Fruit fly (Drosophila melanogaster) whole organism, embryonic: Measurements from ENCODE around the gene CG31103.

Source experiments
- Abd-B ChIP-seq: fragments of 200-800 bp; sonication (Bioruptor generic); optimal IDR thresholded peaks from 2 replicates; lab custom pipeline; 2018; ENCODE audit warnings: missing biosample characterization, mild to moderate bottlenecking, missing genetic modification characterization, moderate library complexity
- BtbVII ChIP-seq: fragments of 200-800 bp; sonication (Bioruptor generic); optimal IDR thresholded peaks from 3 replicates; lab custom pipeline; 2017; ENCODE audit warnings: missing biosample characterization, mild to moderate bottlenecking, missing genetic modification characterization
- CG10274 ChIP-seq: fragments of 200-800 bp; sonication (Bioruptor generic); optimal IDR thresholded peaks from 3 replicates; lab custom pipeline; 2017; ENCODE audit warnings: missing biosample characterization, mild to moderate bottlenecking, missing genetic modification characterization
- CG10565 ChIP-seq: fragments of 200-800 bp; sonication (Bioruptor generic); optimal IDR thresholded peaks from 3 replicates; lab custom pipeline; 2016; ENCODE audit warnings: missing biosample characterization, mild to moderate bottlenecking, missing genetic modification characterization
- CG10654 ChIP-seq: fragments of 200-800 bp; sonication (Bioruptor generic); optimal IDR thresholded peaks from 2 replicates; lab custom pipeline; 2016; ENCODE audit warnings: missing biosample characterization, missing genetic modification characterization
- CG12744 ChIP-seq: fragments of 200-800 bp; sonication (Bioruptor generic); optimal IDR thresholded peaks from 2 replicates; lab custom pipeline; 2016; ENCODE audit warnings: missing biosample characterization, missing genetic modification characterization
- CG13296 ChIP-seq: fragments of 200-800 bp; sonication (Bioruptor generic); optimal IDR thresholded peaks from 3 replicates; lab custom pipeline; 2018; ENCODE audit warnings: missing biosample characterization, mild to moderate bottlenecking, missing genetic modification characterization
- CG1603 ChIP-seq: fragments of 200-800 bp; sonication (Bioruptor generic); optimal IDR thresholded peaks from 2 replicates; lab custom pipeline; 2019; ENCODE audit warnings: missing biosample characterization, mild to moderate bottlenecking, missing genetic modification characterization, moderate library complexity
- CG16863 ChIP-seq: fragments of 200-800 bp; sonication (Bioruptor generic); optimal IDR thresholded peaks from 3 replicates; lab custom pipeline; 2016; ENCODE audit warnings: missing biosample characterization, missing genetic modification characterization
- CG17385 ChIP-seq: fragments of 200-800 bp; sonication (Bioruptor generic); optimal IDR thresholded peaks from 3 replicates; lab custom pipeline; 2018; ENCODE audit warnings: missing biosample characterization, mild to moderate bottlenecking, missing genetic modification characterization
- CG17802 ChIP-seq: fragments of 200-800 bp; sonication (Bioruptor generic); optimal IDR thresholded peaks from 2 replicates; lab custom pipeline; 2018; ENCODE audit warnings: missing biosample characterization, mild to moderate bottlenecking, missing genetic modification characterization, moderate library complexity
- CG31441 ChIP-seq: fragments of 200-800 bp; sonication (Bioruptor generic); IDR thresholded peaks from 2 replicates; pipeline ENCODE4 v1.3.6; 2022; ENCODE audit warnings: missing biosample characterization, missing genetic modification characterization
- CG32532 ChIP-seq: fragments of 200-800 bp; sonication (Bioruptor generic); IDR thresholded peaks from 2 replicates; pipeline ENCODE4 v1.3.6; 2022; ENCODE audit warnings: missing biosample characterization, missing genetic modification characterization
- CG4282 ChIP-seq: fragments of 200-800 bp; sonication (Bioruptor generic); optimal IDR thresholded peaks from 2 replicates; lab custom pipeline; 2016; ENCODE audit warnings: missing biosample characterization, missing genetic modification characterization
- CG4404 ChIP-seq: fragments of 200-800 bp; sonication (Bioruptor generic); IDR thresholded peaks from 2 replicates; pipeline ENCODE4 v1.3.6; 2022; ENCODE audit warnings: missing biosample characterization, missing genetic modification characterization
- CG4617 ChIP-seq: fragments of 200-800 bp; sonication (Bioruptor generic); optimal IDR thresholded peaks from 3 replicates; lab custom pipeline; 2016; ENCODE audit warnings: missing biosample characterization, missing genetic modification characterization, borderline replicate concordance
- CG6683 ChIP-seq: fragments of 200-800 bp; sonication (Bioruptor generic); optimal IDR thresholded peaks from 2 replicates; lab custom pipeline; 2017; ENCODE audit warnings: missing biosample characterization, mild to moderate bottlenecking, missing genetic modification characterization, missing genetic modification reagents
- CG6689 ChIP-seq: fragments of 200-800 bp; sonication (Bioruptor generic); IDR thresholded peaks from 2 replicates; pipeline ENCODE4 v1.3.6; 2022; ENCODE audit warnings: missing biosample characterization, missing genetic modification characterization
- CG7271 ChIP-seq: fragments of 200-800 bp; sonication (Bioruptor generic); optimal IDR thresholded peaks from 2 replicates; lab custom pipeline; 2018; ENCODE audit warnings: missing biosample characterization, mild to moderate bottlenecking, missing genetic modification characterization, moderate library complexity
- CG7556 ChIP-seq: fragments of 200-800 bp; sonication (Bioruptor generic); optimal IDR thresholded peaks from 2 replicates; lab custom pipeline; 2017; ENCODE audit warnings: missing biosample characterization, mild to moderate bottlenecking, missing genetic modification characterization
- CG9876 ChIP-seq: fragments of 200-800 bp; sonication (Bioruptor generic); optimal IDR thresholded peaks from 2 replicates; lab custom pipeline; 2016; ENCODE audit warnings: missing biosample characterization, missing genetic modification characterization
- CoRest ChIP-seq: fragments of 200-800 bp; sonication (Bioruptor generic); optimal IDR thresholded peaks from 3 replicates; lab custom pipeline; 2018; ENCODE audit warnings: missing biosample characterization, mild to moderate bottlenecking, missing genetic modification characterization, moderate library complexity
- D19B ChIP-seq: fragments of 200-800 bp; sonication (Bioruptor generic); optimal IDR thresholded peaks from 2 replicates; lab custom pipeline; 2017; ENCODE audit warnings: missing biosample characterization, mild to moderate bottlenecking, missing genetic modification characterization
- Gsc ChIP-seq: fragments of 200-800 bp; sonication (Bioruptor generic); IDR thresholded peaks from 2 replicates; pipeline ENCODE4 v1.3.6; 2022; ENCODE audit warnings: missing biosample characterization, missing genetic modification characterization
- Gug ChIP-seq: fragments of 200-800 bp; sonication (Bioruptor generic); IDR thresholded peaks from 4 replicates; pipeline ENCODE4 v1.3.6; 2022; ENCODE audit warnings: missing biosample characterization, missing genetic modification characterization
- Hand ChIP-seq: fragments of 200-800 bp; sonication (Bioruptor generic); optimal IDR thresholded peaks from 2 replicates; lab custom pipeline; 2017; ENCODE audit warnings: mild to moderate bottlenecking, missing biosample characterization, missing genetic modification reagents, missing genetic modification characterization
- Max ChIP-seq: fragments of 200-800 bp; sonication (Bioruptor generic); optimal IDR thresholded peaks from 2 replicates; lab custom pipeline; 2016; ENCODE audit warnings: missing biosample characterization, mild to moderate bottlenecking, missing genetic modification characterization
- Oli ChIP-seq: fragments of 200-800 bp; sonication (Bioruptor generic); optimal IDR thresholded peaks from 2 replicates; lab custom pipeline; 2018; ENCODE audit warnings: missing biosample characterization, mild to moderate bottlenecking, missing genetic modification characterization, moderate library complexity
- Sox100B ChIP-seq: fragments of 200-800 bp; sonication (Bioruptor generic); optimal IDR thresholded peaks from 3 replicates; lab custom pipeline; 2018; ENCODE audit warnings: missing biosample characterization, mild to moderate bottlenecking, missing genetic modification characterization
- TFAM ChIP-seq: fragments of 200-800 bp; sonication (Bioruptor generic); optimal IDR thresholded peaks from 2 replicates; lab custom pipeline; 2017; ENCODE audit warnings: missing biosample characterization, missing genetic modification characterization, inconsistent platforms
- Vsx1 ChIP-seq: fragments of 200-800 bp; sonication (Bioruptor generic); optimal IDR thresholded peaks from 2 replicates; lab custom pipeline; 2017; ENCODE audit warnings: missing biosample characterization, mild to moderate bottlenecking, missing genetic modification characterization, missing genetic modification reagents
- abd-A ChIP-seq: fragments of 200-800 bp; sonication (Bioruptor generic); optimal IDR thresholded peaks from 3 replicates; lab custom pipeline; 2019; ENCODE audit warnings: missing biosample characterization, mild to moderate bottlenecking, missing genetic modification characterization, moderate library complexity
- corto ChIP-seq: fragments of 200-800 bp; sonication (Bioruptor generic); optimal IDR thresholded peaks from 2 replicates; lab custom pipeline; 2016; ENCODE audit warnings: missing biosample characterization, mild to moderate bottlenecking, missing genetic modification characterization, moderate library complexity
- da ChIP-seq: fragments of 200-800 bp; sonication (Bioruptor generic); optimal IDR thresholded peaks from 2 replicates; lab custom pipeline; 2016; ENCODE audit warnings: missing biosample characterization, missing genetic modification characterization
- ewg ChIP-seq: fragments of 200-800 bp; sonication (Bioruptor generic); optimal IDR thresholded peaks from 3 replicates; lab custom pipeline; 2017; ENCODE audit warnings: mild to moderate bottlenecking, missing biosample characterization, missing genetic modification reagents, missing genetic modification characterization
- gcm ChIP-seq: fragments of 200-800 bp; sonication (Bioruptor generic); optimal IDR thresholded peaks from 2 replicates; lab custom pipeline; 2019; ENCODE audit warnings: missing biosample characterization, mild to moderate bottlenecking, missing genetic modification characterization, moderate library complexity
- grau ChIP-seq: fragments of 200-800 bp; optimal IDR thresholded peaks from 3 replicates; lab custom pipeline; 2019; ENCODE audit warnings: missing biosample characterization, mild to moderate bottlenecking, missing genetic modification characterization, moderate library complexity
- gsb-n ChIP-seq: fragments of 200-800 bp; sonication (Bioruptor generic); optimal IDR thresholded peaks from 3 replicates; lab custom pipeline; 2018; ENCODE audit warnings: missing biosample characterization, mild to moderate bottlenecking, missing genetic modification characterization
- insv ChIP-seq, 2 experiments: fragments of 200-800 bp; sonication (Bioruptor generic); optimal IDR thresholded peaks; 3 replicates each; lab custom pipeline; 2016 to 2018; ENCODE audit warnings: missing biosample characterization in 2 of 2, missing genetic modification characterization in 2 of 2
- lab ChIP-seq: fragments of 200-800 bp; sonication (Bioruptor generic); optimal IDR thresholded peaks from 3 replicates; lab custom pipeline; 2017; ENCODE audit warnings: missing biosample characterization, missing genetic modification characterization, mild to moderate bottlenecking, moderate library complexity, missing genetic modification reagents
- p53 ChIP-seq: fragments of 200-800 bp; sonication (Bioruptor generic); optimal IDR thresholded peaks from 2 replicates; lab custom pipeline; 2016; ENCODE audit warnings: missing biosample characterization, missing genetic modification characterization
- ranshi ChIP-seq: fragments of 200-800 bp; sonication (Bioruptor generic); IDR thresholded peaks from 2 replicates; pipeline ENCODE4 v1.3.6; 2022; ENCODE audit warnings: missing biosample characterization, missing genetic modification characterization
- sc ChIP-seq, 3 experiments: fragments of >200 bp in 2 of 3; fragments of 200-800 bp in 1 of 3; sonication (Bioruptor generic) in 1 of 3; optimal IDR thresholded peaks; 2 replicates in 2 of 3; 3 replicates in 1 of 3; lab custom pipeline; 2017; ENCODE audit warnings: mild to moderate bottlenecking in 1 of 3, missing biosample characterization in 1 of 3, missing genetic modification characterization in 1 of 3, missing genetic modification reagents in 1 of 3
- slbo ChIP-seq: fragments of 200-800 bp; sonication (Bioruptor generic); IDR thresholded peaks from 2 replicates; pipeline ENCODE4 v1.3.6; 2022; ENCODE audit warnings: missing biosample characterization, missing genetic modification characterization
- tin ChIP-seq: fragments of 200-800 bp; sonication (Bioruptor generic); optimal IDR thresholded peaks from 3 replicates; lab custom pipeline; 2016; ENCODE audit warnings: missing biosample characterization, missing genetic modification characterization
- trem ChIP-seq: fragments of 200-800 bp; optimal IDR thresholded peaks from 3 replicates; lab custom pipeline; 2019; ENCODE audit warnings: missing biosample characterization, mild to moderate bottlenecking, missing genetic modification characterization, moderate library complexity
- twi ChIP-seq: fragments of 200-800 bp; optimal IDR thresholded peaks from 2 replicates; lab custom pipeline; 2019; ENCODE audit warnings: missing biosample characterization, mild to moderate bottlenecking, missing genetic modification characterization, moderate library complexity
- wor ChIP-seq: fragments of 200-800 bp; sonication (Bioruptor generic); IDR thresholded peaks from 2 replicates; pipeline ENCODE4 v1.3.6; 2022; ENCODE audit warnings: missing biosample characterization, missing genetic modification characterization

Gene CG31103

DNA sequence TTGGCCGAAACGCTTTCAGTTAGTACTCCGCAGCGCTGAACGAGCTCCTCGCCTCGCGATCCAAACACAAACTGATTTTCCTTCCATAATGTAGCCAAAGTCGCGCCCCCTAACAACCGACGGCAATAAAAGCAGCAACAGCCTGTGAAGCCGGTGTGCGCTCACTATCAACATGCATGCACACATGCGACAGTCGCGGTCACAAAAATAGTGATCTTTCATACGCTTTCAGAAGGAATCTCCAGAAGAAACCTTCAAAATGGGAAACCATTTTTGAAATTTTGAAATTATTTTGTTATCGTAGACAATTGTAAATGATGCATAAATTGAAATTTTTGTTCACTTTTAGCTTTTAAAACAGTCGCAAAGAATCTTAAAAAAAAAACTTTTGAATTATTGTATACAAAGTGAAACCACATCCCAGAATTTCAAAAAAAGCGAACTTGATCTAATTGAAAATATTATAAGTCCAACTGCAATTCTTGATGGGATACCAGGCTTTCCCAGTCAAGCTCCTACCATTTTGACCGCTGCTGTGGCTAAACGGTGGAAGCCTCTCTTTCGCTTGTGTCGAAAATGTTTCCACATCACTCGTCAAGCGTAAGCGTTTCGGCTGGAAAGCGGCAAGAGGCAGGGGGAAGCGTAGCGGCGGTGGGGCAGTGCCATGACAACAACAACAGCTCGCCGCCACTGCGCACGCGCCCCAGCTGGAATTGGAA, 13.3 kb downstream of the CG31103 start, which contains the start of gene Cad96Cb (continued):
- TF ChIP-seq CG4282 (GFP tag; lab: Kevin White, UChicago) (peak; percentile 28), CG6683 (GFP tag; lab: Kevin White, UChicago) (no peak), CG16863 (GFP tag; lab: Kevin White, UChicago) (peak; percentile 82), ewg (GFP tag; lab: Kevin White, UChicago) (peak; percentile 75), wor (peak; percentile 66), gcm (peak; percentile 86), Hand (GFP tag; lab: Kevin White, UChicago) (peak; percentile 20), CoRest (peak; percentile 90), TFAM (GFP tag; lab: Kevin White, UChicago) (peak; percentile 22), CG13296 (GFP tag; lab: Kevin White, UChicago) (peak; percentile 67), CG10654 (GFP tag; lab: Kevin White, UChicago) (peak; percentile 67), insv (GFP tag; optimal IDR thresholded peaks at IDR 0.05; lab: Kevin White, UChicago) (peak in 1 of 2 experiments; percentile 3), corto (GFP tag; lab: Kevin White, UChicago) (peak; percentile 31), sc (optimal IDR thresholded peaks at IDR 0.05; lab: Kevin White, UChicago) (no peak), sc (GFP tag; optimal IDR thresholded peaks at IDR 0.05; lab: Kevin White, UChicago) (peak; percentile 87), tin (GFP tag; lab: Kevin White, UChicago) (peak; percentile 89), CG4617 (GFP tag; lab: Kevin White, UChicago) (peak; percentile 59), CG17385 (peak; percentile 82), twi (peak; percentile 78), Gug (GFP tag; lab: Robert Waterston, UW) (peak; percentile 36; the same call in 2 of the 4 replicates), CG7271 (no peak), D19B (peak; percentile 31), p53 (GFP tag; lab: Kevin White, UChicago) (no peak), Vsx1 (GFP tag; lab: Kevin White, UChicago) (peak; percentile 75), da (GFP tag; lab: Kevin White, UChicago) (peak; percentile 41), grau (peak; percentile 81), lab (peak; percentile 71), abd-A (tag; lab: Kevin White, UChicago) (no peak), CG10274 (peak; percentile 41), ranshi (GFP tag; lab: Robert Waterston, UW) (peak; percentile 38; the same call in 1 of the 2 replicates), CG6689 (GFP tag; lab: Robert Waterston, UW) (peak; percentile 81), CG4404 (peak; percentile 49), Sox100B (GFP tag; lab: Kevin White, UChicago) (peak; percentile 96), CG9876 (GFP tag; lab: Kevin White, UChicago) (peak; percentile 27), slbo (GFP tag; lab: Robert Waterston, UW) (peak; percentile 38; the same call in 1 of the 2 replicates), CG7556 (peak; percentile 95), CG12744 (GFP tag; lab: Kevin White, UChicago) (peak; percentile 69), CG10565 (GFP tag; lab: Kevin White, UChicago) (peak; percentile 28), CG32532 (GFP tag; lab: Robert Waterston, UW) (peak; percentile 40; the same call in 1 of the 2 replicates), trem (tag; lab: Kevin White, UChicago) (peak; percentile 76), Abd-B (GFP tag; lab: Kevin White, UChicago) (peak; percentile 77), CG1603 (tag; lab: Kevin White, UChicago) (peak; percentile 41), Gsc (GFP tag; lab: Robert Waterston, UW) (no peak), Max (peak; percentile 78), CG31441 (peak; percentile 94), Oli (tag; lab: Kevin White, UChicago) (peak; percentile 90), gsb-n (tag; lab: Kevin White, UChicago) (peak; percentile 86), CG17802 (tag; lab: Kevin White, UChicago) (peak; percentile 66), BtbVII (GFP tag; lab: Kevin White, UChicago) (peak; percentile 63)
